Fruit fly (Drosophila melanogaster) whole organism, wandering third instar larva: ENCODE results near the gene Acsf3.

Experiments used
- Abd-B ChIP-seq: fragments of >200 bp; optimal IDR thresholded peaks from 2 replicates; lab custom pipeline; 2017; ENCODE audit warnings: missing biosample characterization, missing genetic modification characterization
- CG32264 ChIP-seq: fragments of 200-800 bp; sonication (Bioruptor generic); optimal IDR thresholded peaks from 2 replicates; lab custom pipeline; 2016; ENCODE audit warnings: missing biosample characterization, missing genetic modification characterization
- CG9705 ChIP-seq: fragments of 200-800 bp; sonication (Bioruptor generic); optimal IDR thresholded peaks from 2 replicates; lab custom pipeline; 2018; ENCODE audit warnings: missing biosample characterization, mild to moderate bottlenecking, missing genetic modification characterization
- CrebA ChIP-seq: fragments of 200-800 bp; sonication (Bioruptor generic); optimal IDR thresholded peaks from 2 replicates; lab custom pipeline; 2016; ENCODE audit warnings: missing biosample characterization, mild to moderate bottlenecking, missing genetic modification characterization, borderline replicate concordance
- Dfd ChIP-seq: fragments of >200 bp; optimal IDR thresholded peaks from 2 replicates; lab custom pipeline; 2017; ENCODE audit warnings: missing biosample characterization, missing genetic modification characterization
- Dif ChIP-seq: fragments of 200-275, 200-300 bp; sonication (Bioruptor generic); optimal IDR thresholded peaks from 2 replicates; lab custom pipeline; 2018; ENCODE audit warnings: missing biosample characterization, missing genetic modification characterization; ENCODE audit not compliant: partially characterized antibody
- GATAd ChIP-seq: sonication (Bioruptor generic); optimal IDR thresholded peaks from 2 replicates; lab custom pipeline; 2016; ENCODE audit warnings: missing biosample characterization, missing genetic modification characterization
- HLH106 ChIP-seq: fragments of 200-800 bp; optimal IDR thresholded peaks from 3 replicates; lab custom pipeline; 2019; ENCODE audit warnings: missing biosample characterization, mild to moderate bottlenecking, missing genetic modification characterization, moderate library complexity
- Hnf4 ChIP-seq: fragments of 200-800 bp; sonication (Bioruptor generic); optimal IDR thresholded peaks from 2 replicates; lab custom pipeline; 2016; ENCODE audit warnings: missing biosample characterization, mild to moderate bottlenecking, missing genetic modification characterization
- Hr78 ChIP-seq: fragments of >200 bp; optimal IDR thresholded peaks from 2 replicates; lab custom pipeline; 2017; ENCODE audit warnings: missing biosample characterization, missing genetic modification characterization
- Hr83 ChIP-seq: fragments of 200-300 bp; sonication (Bioruptor generic); optimal IDR thresholded peaks from 2 replicates; lab custom pipeline; 2016; ENCODE audit warnings: missing biosample characterization, mild to moderate bottlenecking, missing genetic modification characterization, moderate library complexity; ENCODE audit not compliant: poor library complexity, severe bottlenecking
- Jra ChIP-seq: sonication (Bioruptor generic); optimal IDR thresholded peaks from 2 replicates; lab custom pipeline; 2016; ENCODE audit warnings: missing biosample characterization, missing genetic modification characterization
- Mio ChIP-seq: sonication (Bioruptor generic); optimal IDR thresholded peaks from 2 replicates; lab custom pipeline; 2016; ENCODE audit warnings: missing biosample characterization, missing genetic modification characterization
- Myc ChIP-seq: fragments of >200 bp; optimal IDR thresholded peaks from 2 replicates; lab custom pipeline; 2017
- N ChIP-seq: fragments of >200 bp; optimal IDR thresholded peaks from 2 replicates; lab custom pipeline; 2018; ENCODE audit warnings: missing biosample characterization, missing external identifiers, missing genetic modification characterization
- OdsH ChIP-seq: fragments of 200-800 bp; sonication (Bioruptor generic); optimal IDR thresholded peaks from 2 replicates; lab custom pipeline; 2016; ENCODE audit warnings: missing biosample characterization, mild to moderate bottlenecking, missing genetic modification characterization
- Rel ChIP-seq, 2 experiments: fragments of 200-800 bp; sonication (Bioruptor generic) in 1 of 2; optimal IDR thresholded peaks; 2 replicates in 1 of 2; 3 replicates in 1 of 2; lab custom pipeline; 2016 to 2019; ENCODE audit warnings: mild to moderate bottlenecking in 2 of 2, missing biosample characterization in 2 of 2, missing genetic modification characterization in 2 of 2, moderate library complexity in 1 of 2
- Sp1 ChIP-seq: fragments of 200-800 bp; sonication (Bioruptor generic); optimal IDR thresholded peaks from 3 replicates; lab custom pipeline; 2019; ENCODE audit warnings: missing biosample characterization, mild to moderate bottlenecking, missing genetic modification characterization, moderate library complexity
- Vsx2 ChIP-seq: fragments of 200-300, 225-300 bp; sonication (Bioruptor generic); optimal IDR thresholded peaks from 2 replicates; lab custom pipeline; 2018; ENCODE audit warnings: missing biosample characterization, missing genetic modification characterization; ENCODE audit not compliant: partially characterized antibody
- br ChIP-seq: fragments of 200-800 bp; sonication (Bioruptor generic); optimal IDR thresholded peaks from 2 replicates; lab custom pipeline; 2016; ENCODE audit warnings: missing biosample characterization, missing genetic modification characterization
- brk ChIP-seq: fragments of 200-800 bp; sonication (Bioruptor generic); optimal IDR thresholded peaks from 2 replicates; lab custom pipeline; 2016; ENCODE audit warnings: missing biosample characterization, mild to moderate bottlenecking, missing genetic modification characterization
- dl ChIP-seq, 2 experiments: fragments of 175-275, 200-275 bp in 1 of 2; fragments of 200-275 bp in 1 of 2; sonication (Bioruptor generic); optimal IDR thresholded peaks; lab custom pipeline; 2018; ENCODE audit warnings: mild to moderate bottlenecking in 2 of 2, missing biosample characterization in 2 of 2, missing genetic modification characterization in 2 of 2, moderate library complexity in 2 of 2; ENCODE audit not compliant: partially characterized antibody in 2 of 2, insufficient read depth in 1 of 2
- dmrt93B ChIP-seq: fragments of 200-800 bp; sonication (Bioruptor generic); optimal IDR thresholded peaks from 2 replicates; lab custom pipeline; 2018; ENCODE audit warnings: missing biosample characterization, mild to moderate bottlenecking, missing genetic modification characterization
- dsf ChIP-seq: sonication (Bioruptor generic); optimal IDR thresholded peaks from 2 replicates; lab custom pipeline; 2016; ENCODE audit warnings: missing biosample characterization, missing genetic modification characterization, borderline replicate concordance
- ey ChIP-seq: fragments of 200-800 bp; sonication (Bioruptor generic); optimal IDR thresholded peaks from 2 replicates; lab custom pipeline; 2016; ENCODE audit warnings: missing biosample characterization, missing genetic modification characterization
- foxo ChIP-seq, 2 experiments: fragments of 200-800 bp; sonication (Bioruptor generic); optimal IDR thresholded peaks; 2 replicates in 1 of 2; 3 replicates in 1 of 2; lab custom pipeline; 2016 to 2017; ENCODE audit warnings: missing biosample characterization in 2 of 2, missing genetic modification characterization in 2 of 2
- fru ChIP-seq: fragments of 200-800 bp; sonication (Bioruptor generic); optimal IDR thresholded peaks from 3 replicates; lab custom pipeline; 2016; ENCODE audit warnings: missing biosample characterization, mild to moderate bottlenecking, missing genetic modification characterization
- h ChIP-seq: fragments of 200-800 bp; sonication (Bioruptor generic); optimal IDR thresholded peaks from 3 replicates; lab custom pipeline; 2016; ENCODE audit warnings: missing biosample characterization, mild to moderate bottlenecking, missing genetic modification characterization
- jim ChIP-seq: fragments of 175-275, 200-325 bp; sonication (Bioruptor generic); optimal IDR thresholded peaks from 2 replicates; lab custom pipeline; 2016; ENCODE audit warnings: missing biosample characterization, mild to moderate bottlenecking, missing genetic modification characterization
- lola ChIP-seq: fragments of >200 bp; optimal IDR thresholded peaks from 2 replicates; lab custom pipeline; 2017; ENCODE audit warnings: missing biosample characterization, missing genetic modification characterization
- pan ChIP-seq: fragments of >200 bp; optimal IDR thresholded peaks from 2 replicates; lab custom pipeline; 2017
- psq ChIP-seq: fragments of 200-800 bp; sonication (Bioruptor generic); optimal IDR thresholded peaks from 3 replicates; lab custom pipeline; 2017; ENCODE audit warnings: missing biosample characterization, mild to moderate bottlenecking, missing genetic modification characterization, moderate library complexity
- rgr ChIP-seq: fragments of 200-800 bp; sonication (Bioruptor generic); optimal IDR thresholded peaks from 3 replicates; lab custom pipeline; 2016; ENCODE audit warnings: missing biosample characterization, mild to moderate bottlenecking, missing genetic modification characterization
- sage ChIP-seq: fragments of 200-800 bp; sonication (Bioruptor generic); optimal IDR thresholded peaks from 2 replicates; lab custom pipeline; 2016; ENCODE audit warnings: missing biosample characterization, mild to moderate bottlenecking, missing genetic modification characterization
- sv ChIP-seq: fragments of 200-800 bp; sonication (Bioruptor generic); optimal IDR thresholded peaks from 3 replicates; lab custom pipeline; 2016; ENCODE audit warnings: missing biosample characterization, missing genetic modification characterization
- tai ChIP-seq: sonication (Bioruptor generic); optimal IDR thresholded peaks from 2 replicates; lab custom pipeline; 2016; ENCODE audit warnings: missing biosample characterization, missing genetic modification characterization
- usp ChIP-seq: fragments of >200 bp; optimal IDR thresholded peaks from 2 replicates; lab custom pipeline; 2017; ENCODE audit warnings: missing biosample characterization, missing genetic modification characterization
- woc ChIP-seq: sonication (Bioruptor generic); optimal IDR thresholded peaks from 2 replicates; lab custom pipeline; 2016; ENCODE audit warnings: missing biosample characterization, mild to moderate bottlenecking, missing genetic modification characterization

Acsf3 gene

DNA sequence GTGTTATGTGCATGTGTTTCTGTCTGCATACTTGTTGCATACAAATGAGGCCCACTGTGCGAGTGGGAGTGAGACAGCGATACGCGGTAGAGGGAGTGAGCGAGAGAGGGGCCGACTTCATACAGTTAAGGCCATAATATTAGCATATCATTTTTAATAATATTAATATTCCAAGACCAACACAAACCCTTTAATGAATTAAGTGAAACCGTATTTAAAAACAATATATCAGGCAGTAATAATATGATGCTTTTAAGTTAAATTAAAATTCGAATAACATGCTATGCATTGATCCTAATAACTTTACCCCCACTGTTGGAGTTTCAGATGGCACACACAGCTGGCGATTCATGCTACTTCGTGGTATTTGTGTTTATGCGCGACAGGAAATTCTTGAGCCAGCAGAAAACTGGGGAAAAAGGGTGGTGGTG, 4.0 kb upstream of the Acsf3 start:
- TF ChIP-seq Abd-B (GFP tag; lab: Kevin White, UChicago) = no peak
- no peak for TF ChIP-seq brk (GFP tag; lab: Kevin White, UChicago)
- TF ChIP-seq Dif = no peak
- no peak for TF ChIP-seq Myc
- peak; percentile 82 for TF ChIP-seq GATAd (GFP tag; lab: Kevin White, UChicago)
- TF ChIP-seq Mio (GFP tag; lab: Kevin White, UChicago) = no peak
- TF ChIP-seq Sp1 (GFP tag; lab: Kevin White, UChicago) = peak; percentile 98
- TF ChIP-seq lola = no peak
- peak; percentile 93 for TF ChIP-seq CG9705 (GFP tag; lab: Kevin White, UChicago)
- TF ChIP-seq Hr78 (GFP tag; lab: Kevin White, UChicago) = no peak
- TF ChIP-seq HLH106 (tag; lab: Kevin White, UChicago) = peak; percentile 97
- TF ChIP-seq fru = peak; percentile 96
- TF ChIP-seq Dfd = no peak
- peak; percentile 67 for TF ChIP-seq CG32264 (GFP tag; lab: Kevin White, UChicago)
- peak; percentile 89 for TF ChIP-seq br (GFP tag; lab: Kevin White, UChicago)
- peak; percentile 61 for TF ChIP-seq dsf (GFP tag; lab: Kevin White, UChicago)
- no peak for TF ChIP-seq Vsx2 (GFP tag; lab: Kevin White, UChicago)
- peak; percentile 93 for TF ChIP-seq Rel (GFP tag; optimal IDR thresholded peaks at IDR 0.05; lab: Kevin White, UChicago)
- peak; percentile 87 for TF ChIP-seq Rel (tag; optimal IDR thresholded peaks at IDR 0.05; lab: Kevin White, UChicago)
- no peak for TF ChIP-seq usp (GFP tag; lab: Kevin White, UChicago)
- no peak for TF ChIP-seq dl (GFP tag; optimal IDR thresholded peaks at IDR 0.05; lab: Kevin White, UChicago; ENCODE audit: insufficient read depth in 1 of 2, partially characterized antibody in 2 of 2)
- peak; percentile 94 for TF ChIP-seq sage (GFP tag; lab: Kevin White, UChicago)
- TF ChIP-seq ey (GFP tag; lab: Kevin White, UChicago) = peak; percentile 93
- TF ChIP-seq Hnf4 (GFP tag; lab: Kevin White, UChicago) = peak; percentile 92
- peak; percentile 89 for TF ChIP-seq tai (GFP tag; lab: Kevin White, UChicago)
- TF ChIP-seq N (GFP tag; lab: Kevin White, UChicago) = no peak
- TF ChIP-seq jim = no peak
- TF ChIP-seq rgr (GFP tag; lab: Kevin White, UChicago) = peak; percentile 97
- TF ChIP-seq Jra = peak; percentile 81
- peak; percentile 97 for TF ChIP-seq h (GFP tag; lab: Kevin White, UChicago)
- TF ChIP-seq woc (GFP tag; lab: Kevin White, UChicago) = peak; percentile 97
- TF ChIP-seq OdsH (GFP tag; lab: Kevin White, UChicago) = peak; percentile 97
- peak in 1 of 2 experiments; percentile 98 for TF ChIP-seq foxo (GFP tag; optimal IDR thresholded peaks at IDR 0.05; lab: Kevin White, UChicago)
- peak; percentile 88 for TF ChIP-seq sv (GFP tag; lab: Kevin White, UChicago)
- TF ChIP-seq psq (GFP tag; lab: Kevin White, UChicago) = peak; percentile 93
- TF ChIP-seq dmrt93B (GFP tag; lab: Kevin White, UChicago) = peak; percentile 94
- no peak for TF ChIP-seq pan
- TF ChIP-seq CrebA = no peak
- TF ChIP-seq Hr83 (GFP tag; lab: Kevin White, UChicago) = peak; percentile 45

DNA sequence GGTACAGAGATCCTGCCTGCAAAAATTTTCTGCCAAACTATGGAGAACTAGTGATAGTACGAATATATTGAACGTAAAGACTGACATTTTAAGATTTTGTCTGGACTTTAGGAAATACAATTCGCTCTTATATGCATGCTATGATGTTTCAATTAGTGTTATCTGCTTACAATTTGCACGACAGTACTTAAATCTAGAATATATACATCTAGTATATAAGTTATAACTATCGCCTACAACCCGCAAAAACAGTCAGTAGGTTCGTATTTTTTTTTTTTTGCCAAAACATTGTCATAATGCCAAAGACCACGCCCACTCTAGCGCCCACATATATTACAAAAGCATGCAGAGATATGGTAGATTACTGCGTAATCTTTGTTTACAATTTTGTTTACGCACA, 3.2 kb downstream of the Acsf3 start, which contains the start of gene CG42780:
Gene CG42780 (minus strand): TSS at position 101 of the 400 bp plus-strand sequence.
- no peak for TF ChIP-seq fru
- TF ChIP-seq Hr83 (GFP tag; lab: Kevin White, UChicago) = no peak
- no peak for TF ChIP-seq dl (GFP tag; optimal IDR thresholded peaks at IDR 0.05; lab: Kevin White, UChicago; ENCODE audit: insufficient read depth in 1 of 2, partially characterized antibody in 2 of 2)
- no peak for TF ChIP-seq psq (GFP tag; lab: Kevin White, UChicago)
- no peak for TF ChIP-seq Hr78 (GFP tag; lab: Kevin White, UChicago)
- TF ChIP-seq CG32264 (GFP tag; lab: Kevin White, UChicago) = no peak
- no peak for TF ChIP-seq GATAd (GFP tag; lab: Kevin White, UChicago)
